Worm (Caenorhabditis elegans) whole organism, mixed stage, embryonic: ENCODE results near the gene D2024.4.

Experiments
- M03D4.4 ChIP-seq: sonication (generic microtip); optimal IDR thresholded peaks from 2 replicates; lab custom pipeline; 2017; ENCODE audit warnings: mild to moderate bottlenecking, missing genetic modification characterization, missing compliant biosample characterization
- ceh-39 ChIP-seq: fragments of 150-350 bp; optimal IDR thresholded peaks from 2 replicates; lab custom pipeline; 2014; ENCODE audit warnings: missing biosample characterization, missing genetic modification characterization
- elt-3 ChIP-seq: fragments of 150-350 bp; optimal IDR thresholded peaks from 2 replicates; lab custom pipeline; 2014; ENCODE audit warnings: missing biosample characterization, missing genetic modification characterization
- lin-32 ChIP-seq: fragments of 200-800 bp; sonication (Bioruptor generic); optimal IDR thresholded peaks from 2 replicates; lab custom pipeline; 2018; ENCODE audit warnings: mild to moderate bottlenecking, missing genetic modification characterization, missing compliant biosample characterization
- lsy-2 ChIP-seq: fragments of 150-350 bp; optimal IDR thresholded peaks from 2 replicates; lab custom pipeline; 2014; ENCODE audit warnings: missing biosample characterization, missing genetic modification characterization
- mls-2 ChIP-seq: sonication (generic microtip); optimal IDR thresholded peaks from 2 replicates; lab custom pipeline; 2016; ENCODE audit warnings: mild to moderate bottlenecking, missing genetic modification characterization, moderate library complexity, missing compliant biosample characterization
- nhr-12 ChIP-seq: fragments of 150-350 bp; optimal IDR thresholded peaks from 2 replicates; lab custom pipeline; 2014; ENCODE audit warnings: missing biosample characterization, missing genetic modification characterization
- nhr-2 ChIP-seq: fragments of 150-350 bp; optimal IDR thresholded peaks from 2 replicates; lab custom pipeline; 2014; ENCODE audit warnings: missing biosample characterization, missing genetic modification characterization
- nhr-28 ChIP-seq: fragments of 150-350 bp; optimal IDR thresholded peaks from 2 replicates; lab custom pipeline; 2014; ENCODE audit warnings: missing biosample characterization, missing genetic modification characterization
- snpc-4 ChIP-seq: fragments of 150-350 bp; optimal IDR thresholded peaks from 2 replicates; lab custom pipeline; 2014; ENCODE audit warnings: missing biosample characterization, missing genetic modification characterization
- tbx-8 ChIP-seq: fragments of 200-800 bp; sonication (Bioruptor generic); optimal IDR thresholded peaks from 2 replicates; lab custom pipeline; 2018; ENCODE audit warnings: mild to moderate bottlenecking, missing genetic modification characterization, moderate library complexity, missing compliant biosample characterization

DNA sequence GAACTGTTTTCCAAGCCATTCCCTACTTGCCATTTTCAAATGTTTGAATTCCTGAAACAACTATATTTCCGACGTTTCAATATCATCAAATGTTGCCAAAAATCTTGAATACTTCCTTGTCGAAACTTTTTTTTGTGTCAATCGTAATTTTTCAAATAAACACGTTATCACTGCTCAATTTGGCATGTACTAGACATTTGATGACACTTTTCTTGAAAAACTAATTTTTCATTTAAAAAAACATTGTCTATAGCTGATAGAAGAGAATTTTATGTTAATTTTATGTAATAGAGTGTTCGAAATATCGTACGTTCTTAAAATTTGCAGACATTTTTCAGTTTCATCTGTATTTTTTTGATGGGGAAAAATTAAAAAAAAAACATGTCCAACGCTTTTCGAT is 48.2 kb upstream of the D2024.4 start:
- TF ChIP-seq lsy-2 (tag; lab: Kevin White, UChicago): no peak
- no peak for TF ChIP-seq elt-3 (tag; lab: Kevin White, UChicago)
- TF ChIP-seq mls-2 (tag; lab: Kevin White, UChicago): no peak
- TF ChIP-seq nhr-28 (tag; lab: Kevin White, UChicago): no peak
- TF ChIP-seq tbx-8 (GFP tag; lab: Kevin White, UChicago): no peak
- no peak for TF ChIP-seq nhr-12
- TF ChIP-seq lin-32 (GFP tag; lab: Kevin White, UChicago): no peak
- TF ChIP-seq M03D4.4 (tag; lab: Kevin White, UChicago): no peak
- TF ChIP-seq nhr-2 (tag; lab: Kevin White, UChicago): no peak
- TF ChIP-seq snpc-4 (tag; lab: Kevin White, UChicago): no peak
- no peak for TF ChIP-seq ceh-39
